Fruit fly (Drosophila melanogaster): ENCODE results near the gene CG4572.

Gene CG4572

DNA sequence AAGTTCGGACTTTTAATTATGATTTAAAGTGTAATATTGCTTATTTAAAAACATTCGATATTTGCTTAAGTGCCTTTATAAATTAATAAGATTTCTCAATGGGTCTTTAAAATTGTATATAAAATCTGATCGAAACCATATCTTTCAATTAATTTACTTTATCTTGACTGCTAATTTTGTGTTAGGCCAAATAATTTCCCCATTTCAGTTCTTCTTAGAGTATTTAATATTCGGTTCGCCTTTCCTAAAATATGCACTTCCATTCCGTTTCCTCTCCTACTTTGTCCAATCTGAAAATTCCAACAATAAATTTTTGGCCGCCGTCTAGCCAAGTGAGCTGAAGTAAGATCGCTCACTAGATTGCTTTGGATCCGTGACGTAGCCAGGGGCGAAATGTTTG is 39.7 kb downstream of the CG4572 start (continued):
- TF ChIP-seq ATbp (GFP tag; optimal IDR thresholded peaks at IDR 0.05) (peak; percentile 15), Hmx (GFP tag; optimal IDR thresholded peaks at IDR 0.05) (no peak), CG6683 (GFP tag; optimal IDR thresholded peaks at IDR 0.05) (no peak), CG7556 (GFP tag; optimal IDR thresholded peaks at IDR 0.05) (peak; percentile 16), Doc3 (GFP tag; IDR thresholded peaks at IDR 0.05; ENCODE audit: partially characterized antibody) (no peak), unpg (GFP tag; optimal IDR thresholded peaks at IDR 0.05) (peak; percentile 25), Ets65A (GFP tag) (no peak), grau (tag; optimal IDR thresholded peaks at IDR 0.05) (peak; percentile 35), CG7987 (GFP tag; optimal IDR thresholded peaks at IDR 0.05) (no peak)

DNA sequence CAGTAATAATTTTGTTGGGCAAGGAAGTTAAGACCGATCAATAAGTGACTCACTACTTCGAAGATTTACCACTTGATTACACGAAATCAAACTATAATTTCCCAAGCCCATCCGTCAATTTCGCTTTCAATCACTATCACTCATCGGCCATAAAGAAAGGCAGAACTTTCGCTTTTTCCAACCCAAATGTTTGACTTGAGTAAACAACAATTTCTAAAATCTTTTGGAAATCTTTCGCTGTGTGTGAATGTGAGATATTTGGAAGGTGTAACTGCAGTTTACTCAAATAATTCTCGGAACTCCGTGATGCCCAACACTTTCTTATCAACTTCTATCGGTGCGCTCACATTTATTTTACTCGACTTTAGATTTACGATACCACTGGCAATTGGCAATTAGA is 42.1 kb downstream of the CG4572 start:
- no peak for TF ChIP-seq Sox102F (GFP tag; optimal IDR thresholded peaks at IDR 0.05)
- TF ChIP-seq bsh (GFP tag; optimal IDR thresholded peaks at IDR 0.05): peak in 1 of 2 experiments; percentile 45
- no peak for TF ChIP-seq tll (GFP tag; optimal IDR thresholded peaks at IDR 0.05)
- no peak for TF ChIP-seq Oaz (GFP tag; IDR thresholded peaks at IDR 0.05)
- TF ChIP-seq CG11696 (GFP tag; IDR thresholded peaks at IDR 0.05): no peak
- no peak for TF ChIP-seq dmrt99B (tag; optimal IDR thresholded peaks at IDR 0.05)
- no peak for TF ChIP-seq CG6689 (GFP tag; IDR thresholded peaks at IDR 0.05)
- TF ChIP-seq Atf6 (GFP tag; IDR thresholded peaks at IDR 0.05): no peak
- TF ChIP-seq salm (tag; optimal IDR thresholded peaks at IDR 0.05): no peak
- TF ChIP-seq CG3407 (GFP tag; optimal IDR thresholded peaks at IDR 0.05): peak; percentile 19
- TF ChIP-seq CG2678 (tag; optimal IDR thresholded peaks at IDR 0.05): peak; percentile 22
- TF ChIP-seq Tbp (GFP tag; optimal IDR thresholded peaks at IDR 0.05): no peak
- TF ChIP-seq CG4707 (GFP tag; optimal IDR thresholded peaks at IDR 0.05): peak; percentile 28
- TF ChIP-seq Sry-δ (GFP tag; optimal IDR thresholded peaks at IDR 0.05): no peak
- TF ChIP-seq Lpt (GFP tag; optimal IDR thresholded peaks at IDR 0.05): no peak
- no peak for TF ChIP-seq en (GFP tag; optimal IDR thresholded peaks at IDR 0.05)
- TF ChIP-seq CG15269 (tag; optimal IDR thresholded peaks at IDR 0.05): no peak
- peak; percentile 9 for TF ChIP-seq CG2875 (GFP tag; optimal IDR thresholded peaks at IDR 0.05)
- no peak for TF ChIP-seq CG12104 (GFP tag; optimal IDR thresholded peaks at IDR 0.05)
- peak in 1 of 3 experiments; percentile 54 for TF ChIP-seq Stat92E (GFP tag; optimal IDR thresholded peaks at IDR 0.05)
- no peak for TF ChIP-seq maf-S (GFP tag; optimal IDR thresholded peaks at IDR 0.05)
- TF ChIP-seq Hmr (GFP tag; optimal IDR thresholded peaks at IDR 0.05): no peak
- TF ChIP-seq sc (optimal IDR thresholded peaks at IDR 0.05): no peak
- peak; percentile 7 for TF ChIP-seq sc (GFP tag; optimal IDR thresholded peaks at IDR 0.05)
- TF ChIP-seq ap (GFP tag; IDR thresholded peaks at IDR 0.05): no peak
- TF ChIP-seq Elba2 (GFP tag; optimal IDR thresholded peaks at IDR 0.05): no peak
- TF ChIP-seq sd (tag; optimal IDR thresholded peaks at IDR 0.05): no peak
- TF ChIP-seq CG6791 (GFP tag; IDR thresholded peaks at IDR 0.05; ENCODE audit: partially characterized antibody): no peak
- TF ChIP-seq lola (GFP tag; optimal IDR thresholded peaks at IDR 0.05): no peak
- TF ChIP-seq dmrt11E (tag; optimal IDR thresholded peaks at IDR 0.05): peak; percentile 14
- peak; percentile 9 for TF ChIP-seq CG7271 (tag; optimal IDR thresholded peaks at IDR 0.05)
- TF ChIP-seq Awh (GFP tag; IDR thresholded peaks at IDR 0.05): no peak
- TF ChIP-seq odd (GFP tag; optimal IDR thresholded peaks at IDR 0.05): no peak
- TF ChIP-seq tio (GFP tag; optimal IDR thresholded peaks at IDR 0.05): no peak
- TF ChIP-seq CG12155 (GFP tag; optimal IDR thresholded peaks at IDR 0.05): no peak
- TF ChIP-seq zf30C (GFP tag; optimal IDR thresholded peaks at IDR 0.05): no peak
- no peak for TF ChIP-seq Dfd (GFP tag; optimal IDR thresholded peaks at IDR 0.05)
- peak; percentile 33 for TF ChIP-seq ATbp (GFP tag; optimal IDR thresholded peaks at IDR 0.05)
- TF ChIP-seq Abd-B (GFP tag; optimal IDR thresholded peaks at IDR 0.05): no peak
- no peak for TF ChIP-seq CG30431 (GFP tag; optimal IDR thresholded peaks at IDR 0.05)
- TF ChIP-seq CG12236 (GFP tag; optimal IDR thresholded peaks at IDR 0.05): no peak
